Worm (Caenorhabditis elegans): ENCODE data around the gene srx-108.

The srx-108 gene

DNA sequence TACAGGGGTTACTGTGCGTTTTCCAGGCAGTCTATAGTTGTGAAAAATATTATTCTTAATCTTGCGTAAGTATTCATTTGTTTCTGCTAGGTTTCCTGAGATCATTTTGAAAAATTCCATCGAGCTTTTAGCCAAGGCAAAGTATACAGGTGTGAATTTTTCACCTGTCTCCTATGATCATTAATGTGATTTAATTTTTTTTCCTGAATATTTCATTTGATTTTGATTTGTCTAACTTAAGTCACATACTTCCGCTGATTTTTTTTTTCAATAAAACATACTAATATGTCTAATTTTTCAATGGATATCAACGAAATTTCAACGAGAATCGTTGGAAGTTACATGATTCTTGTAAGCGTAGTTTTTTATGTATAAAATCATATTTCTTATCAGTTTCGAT lies at the start of gene srx-108:
srx-108 (plus strand) TSS at position 301 of the 400 bp plus-strand sequence.
- TF ChIP-seq lin-39 (tag; optimal IDR thresholded peaks at IDR 0.05) (no peak), pha-4 (GFP tag; IDR thresholded peaks at IDR 0.05) (no peak), pha-4 (tag; optimal IDR thresholded peaks at IDR 0.05) (no peak), nhr-77 (tag; optimal IDR thresholded peaks at IDR 0.05) (no peak)

DNA sequence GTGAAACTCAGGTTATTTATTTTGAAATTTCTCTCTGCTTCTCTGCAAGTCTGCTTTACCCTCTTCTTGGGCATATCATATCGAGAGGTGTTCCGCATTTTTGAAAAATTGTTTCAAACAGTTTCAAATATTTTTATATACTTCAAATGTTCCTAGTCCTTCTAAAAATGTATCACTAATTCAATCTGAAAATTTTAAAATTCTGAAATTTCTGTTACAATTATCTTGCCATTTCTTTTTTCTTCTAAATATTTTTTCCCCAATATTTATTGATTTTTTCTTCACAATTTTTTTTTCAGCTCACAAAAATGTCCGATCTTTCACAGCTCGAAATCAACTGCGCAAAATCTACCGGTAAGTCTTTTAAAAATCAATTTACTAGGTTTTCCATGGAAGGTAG lies 45.6 kb upstream of the srx-108 start, which contains the start of gene F19B10.4:
F19B10.4 (plus strand) TSS at position 301 of the 400 bp plus-strand sequence.
- TF ChIP-seq egl-43 (GFP tag; IDR thresholded peaks at IDR 0.05) (no peak), hlh-11 (tag; optimal IDR thresholded peaks at IDR 0.05) (no peak), lim-7 (GFP tag; IDR thresholded peaks at IDR 0.05) (no peak), F26F4.8 (GFP tag; conservative IDR thresholded peaks at IDR 0.05) (no peak), zfp-2 (tag; optimal IDR thresholded peaks at IDR 0.05) (no peak)

DNA sequence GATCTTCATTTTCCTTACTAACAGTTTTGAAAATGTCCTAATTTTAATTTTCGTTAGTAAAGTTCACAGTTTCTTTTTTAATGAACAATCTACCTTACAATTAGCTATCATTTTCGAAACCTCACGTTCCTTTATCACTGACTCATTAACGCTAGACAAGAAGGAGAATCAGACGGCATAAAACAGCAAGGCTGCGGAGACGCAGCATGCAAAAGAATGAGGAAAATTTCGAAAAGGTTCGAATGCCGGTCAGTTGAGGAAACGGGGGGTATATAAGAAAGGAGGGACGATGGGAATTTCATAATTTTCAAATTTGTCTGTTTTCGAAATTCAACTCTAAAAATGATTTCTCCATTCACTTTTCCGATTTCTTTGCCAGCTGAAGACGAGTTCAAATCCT lies 43.5 kb upstream of the srx-108 start, which contains the start of gene F19B10.13:
F19B10.13 (plus strand) TSS at position 343 of the 400 bp plus-strand sequence.
- peak; percentile 14 for TF ChIP-seq nhr-6 (tag; optimal IDR thresholded peaks at IDR 0.05)
- TF ChIP-seq jun-1 (tag; optimal IDR thresholded peaks at IDR 0.05): no peak
- TF ChIP-seq hmg-1.1 (GFP tag; IDR thresholded peaks at IDR 0.05): no peak
- TF ChIP-seq dpl-1 (GFP tag; optimal IDR thresholded peaks at IDR 0.05): no peak
- no peak for TF ChIP-seq zfp-3 (GFP tag; conservative IDR thresholded peaks at IDR 0.05)
- no peak for TF ChIP-seq fos-1 (tag; optimal IDR thresholded peaks at IDR 0.05)
- no peak for TF ChIP-seq ceh-82 (tag; optimal IDR thresholded peaks at IDR 0.05)
- no peak for TF ChIP-seq nhr-42 (GFP tag; IDR thresholded peaks at IDR 0.05)
- no peak for TF ChIP-seq zfp-2 (tag; optimal IDR thresholded peaks at IDR 0.05)
- TF ChIP-seq daf-12 (tag; optimal IDR thresholded peaks at IDR 0.05): no peak
- TF ChIP-seq Y5F2A.4 (GFP tag; optimal IDR thresholded peaks at IDR 0.05): no peak
- no peak for TF ChIP-seq ces-1 (GFP tag; optimal IDR thresholded peaks at IDR 0.05)
- TF ChIP-seq aly-2 (tag; optimal IDR thresholded peaks at IDR 0.05): no peak
- no peak for TF ChIP-seq Y48G9A.11 (GFP tag; IDR thresholded peaks at IDR 0.05)
- no peak for TF ChIP-seq nhr-102 (tag; optimal IDR thresholded peaks at IDR 0.05)
- no peak for TF ChIP-seq gei-8 (GFP tag; optimal IDR thresholded peaks at IDR 0.05)
- no peak for TF ChIP-seq aha-1 (tag)
- TF ChIP-seq ama-1 (optimal IDR thresholded peaks at IDR 0.05): no peak
- no peak for TF ChIP-seq ceh-20 (GFP tag; IDR thresholded peaks at IDR 0.05)
- peak; percentile 26 for TF ChIP-seq pqm-1 (tag; optimal IDR thresholded peaks at IDR 0.05)
- TF ChIP-seq spr-1 (tag; optimal IDR thresholded peaks at IDR 0.05): no peak
- no peak for TF ChIP-seq F37D6.2 (tag; optimal IDR thresholded peaks at IDR 0.05)
- TF ChIP-seq mxl-3 (GFP tag; optimal IDR thresholded peaks at IDR 0.05): peak; percentile 16
- TF ChIP-seq pha-4 (GFP tag; IDR thresholded peaks at IDR 0.05): no peak
- no peak for TF ChIP-seq pha-4 (tag; optimal IDR thresholded peaks at IDR 0.05)
- TF ChIP-seq mdt-29 (GFP tag; IDR thresholded peaks at IDR 0.05): no peak
- no peak for TF ChIP-seq unc-130 (GFP tag; optimal IDR thresholded peaks at IDR 0.05)
- no peak for TF ChIP-seq zag-1 (tag; optimal IDR thresholded peaks at IDR 0.05)
- no peak for TF ChIP-seq snpc-4 (tag; optimal IDR thresholded peaks at IDR 0.05)
- TF ChIP-seq mes-2 (tag; optimal IDR thresholded peaks at IDR 0.05; ENCODE audit: poor library complexity, severe bottlenecking): peak; percentile 39
- TF ChIP-seq nhr-76 (tag; optimal IDR thresholded peaks at IDR 0.05): no peak
- no peak for TF ChIP-seq fkh-10 (GFP tag; optimal IDR thresholded peaks at IDR 0.05)
- no peak for TF ChIP-seq tag-97 (GFP tag; IDR thresholded peaks at IDR 0.05)
- TF ChIP-seq ztf-7 (tag; optimal IDR thresholded peaks at IDR 0.05): no peak
- no peak for TF ChIP-seq lsy-2 (tag; optimal IDR thresholded peaks at IDR 0.05)
- TF ChIP-seq egl-43 (GFP tag; IDR thresholded peaks at IDR 0.05): no peak
- no peak for TF ChIP-seq lin-38 (GFP tag; IDR thresholded peaks at IDR 0.05)
- no peak for TF ChIP-seq ctbp-1 (GFP tag; IDR thresholded peaks at IDR 0.05)
- no peak for TF ChIP-seq mdl-1 (tag; optimal IDR thresholded peaks at IDR 0.05)
- TF ChIP-seq spr-3 (GFP tag; optimal IDR thresholded peaks at IDR 0.05): no peak
- no peak for TF ChIP-seq T20F7.1 (GFP tag; optimal IDR thresholded peaks at IDR 0.05)
- TF ChIP-seq php-3 (GFP tag; IDR thresholded peaks at IDR 0.05): no peak
- no peak for TF ChIP-seq F26F4.8 (GFP tag; conservative IDR thresholded peaks at IDR 0.05)
- TF ChIP-seq daf-16 (GFP tag; optimal IDR thresholded peaks at IDR 0.05): no peak
- no peak for TF ChIP-seq daf-16 (tag; optimal IDR thresholded peaks at IDR 0.05)
- no peak for TF ChIP-seq nhr-10 (tag; optimal IDR thresholded peaks at IDR 0.05)
